Fruit fly (Drosophila melanogaster) whole organism, embryonic: ENCODE measurements around the gene betaTub65B.

Source experiments
- Atf6 ChIP-seq: fragments of 200-800 bp; sonication (Bioruptor generic); IDR thresholded peaks from 2 replicates; pipeline ENCODE4 v1.3.6; 2022; ENCODE audit warnings: missing biosample characterization, missing genetic modification characterization
- Bteb2 ChIP-seq: fragments of 200-800 bp; sonication (Bioruptor generic); optimal IDR thresholded peaks from 2 replicates; lab custom pipeline; 2016; ENCODE audit warnings: missing biosample characterization, missing genetic modification characterization
- CG1024 ChIP-seq: fragments of 200-800 bp; sonication (Bioruptor generic); IDR thresholded peaks from 2 replicates; pipeline ENCODE4 v1.3.6; 2022; ENCODE audit warnings: missing biosample characterization, missing genetic modification characterization
- CG10267 ChIP-seq: fragments of 200-800 bp; sonication (Bioruptor generic); optimal IDR thresholded peaks from 2 replicates; lab custom pipeline; 2018; ENCODE audit warnings: missing biosample characterization, mild to moderate bottlenecking, missing genetic modification characterization, moderate library complexity
- CG11504 ChIP-seq: fragments of 200-800 bp; sonication (Bioruptor generic); optimal IDR thresholded peaks from 3 replicates; lab custom pipeline; 2019; ENCODE audit warnings: missing biosample characterization, mild to moderate bottlenecking, missing genetic modification characterization, moderate library complexity
- CG11695 ChIP-seq: fragments of 200-800 bp; sonication (Bioruptor generic); IDR thresholded peaks from 3 replicates; pipeline ENCODE4 v1.3.6; 2022; ENCODE audit warnings: missing biosample characterization, missing genetic modification characterization
- CG11723 ChIP-seq: fragments of 200-800 bp; sonication (Bioruptor generic); optimal IDR thresholded peaks from 2 replicates; lab custom pipeline; 2017; ENCODE audit warnings: missing biosample characterization, mild to moderate bottlenecking, missing genetic modification characterization
- CG12219 ChIP-seq: fragments of 200-800 bp; sonication (Bioruptor generic); optimal IDR thresholded peaks from 3 replicates; lab custom pipeline; 2018; ENCODE audit warnings: missing biosample characterization, mild to moderate bottlenecking, missing genetic modification characterization
- CG12391 ChIP-seq: fragments of 200-800 bp; sonication (Bioruptor generic); optimal IDR thresholded peaks from 3 replicates; lab custom pipeline; 2018; ENCODE audit warnings: missing biosample characterization, mild to moderate bottlenecking, missing genetic modification characterization, moderate library complexity
- CG17359 ChIP-seq: fragments of 200-800 bp; sonication (Bioruptor generic); optimal IDR thresholded peaks from 3 replicates; lab custom pipeline; 2018; ENCODE audit warnings: missing biosample characterization, mild to moderate bottlenecking, missing genetic modification characterization, moderate library complexity
- CG17802 ChIP-seq: fragments of 200-800 bp; sonication (Bioruptor generic); optimal IDR thresholded peaks from 2 replicates; lab custom pipeline; 2018; ENCODE audit warnings: missing biosample characterization, mild to moderate bottlenecking, missing genetic modification characterization, moderate library complexity
- CG2129 ChIP-seq: fragments of 200-800 bp; sonication (Bioruptor generic); IDR thresholded peaks from 2 replicates; pipeline ENCODE4 v1.3.6; 2022; ENCODE audit warnings: missing biosample characterization, missing genetic modification characterization; ENCODE audit not compliant: partially characterized antibody
- CG30020 ChIP-seq: fragments of 200-800 bp; optimal IDR thresholded peaks from 2 replicates; lab custom pipeline; 2019; ENCODE audit warnings: missing biosample characterization, mild to moderate bottlenecking, missing genetic modification characterization, moderate library complexity
- CG30431 ChIP-seq: fragments of 200-800 bp; sonication (Bioruptor generic); optimal IDR thresholded peaks from 2 replicates; lab custom pipeline; 2017; ENCODE audit warnings: missing biosample characterization, missing genetic modification characterization
- CG33213 ChIP-seq: fragments of 200-800 bp; sonication (Bioruptor generic); optimal IDR thresholded peaks from 3 replicates; lab custom pipeline; 2016; ENCODE audit warnings: missing biosample characterization, missing genetic modification characterization
- CG4617 ChIP-seq: fragments of 200-800 bp; sonication (Bioruptor generic); optimal IDR thresholded peaks from 3 replicates; lab custom pipeline; 2016; ENCODE audit warnings: missing biosample characterization, missing genetic modification characterization, borderline replicate concordance
- CG4854 ChIP-seq: fragments of 200-800 bp; sonication (Bioruptor generic); optimal IDR thresholded peaks from 2 replicates; lab custom pipeline; 2016; ENCODE audit warnings: missing biosample characterization, missing genetic modification characterization, inconsistent platforms
- CG7839 ChIP-seq: fragments of 200-800 bp; sonication (Bioruptor generic); optimal IDR thresholded peaks from 3 replicates; lab custom pipeline; 2018; ENCODE audit warnings: missing biosample characterization, mild to moderate bottlenecking, missing genetic modification characterization, moderate library complexity
- CG7928 ChIP-seq: fragments of 200-800 bp; sonication (Bioruptor generic); optimal IDR thresholded peaks from 2 replicates; lab custom pipeline; 2017; ENCODE audit warnings: missing biosample characterization, mild to moderate bottlenecking, missing genetic modification characterization
- CHES-1-like ChIP-seq: fragments of 200-800 bp; sonication (Bioruptor generic); optimal IDR thresholded peaks from 2 replicates; lab custom pipeline; 2016; ENCODE audit warnings: missing biosample characterization, missing genetic modification characterization
- CkIIα-i1 ChIP-seq: fragments of 200-800 bp; sonication (Bioruptor generic); IDR thresholded peaks from 2 replicates; pipeline ENCODE4 v1.3.6; 2022; ENCODE audit warnings: missing biosample characterization, missing genetic modification characterization
- ERR ChIP-seq: fragments of 200-800 bp; sonication (Bioruptor generic); optimal IDR thresholded peaks from 2 replicates; lab custom pipeline; 2016; ENCODE audit warnings: missing biosample characterization, missing genetic modification characterization
- Eip74EF ChIP-seq, 2 experiments: fragments of 200-800 bp in 1 of 2; fragments of >200 bp in 1 of 2; sonication (Bioruptor generic) in 1 of 2; optimal IDR thresholded peaks; 2 replicates each; lab custom pipeline; 2017 to 2019; ENCODE audit warnings: missing biosample characterization in 2 of 2, missing genetic modification characterization in 2 of 2, mild to moderate bottlenecking in 1 of 2, moderate library complexity in 1 of 2
- HHEX ChIP-seq: fragments of 200-800 bp; sonication (Bioruptor generic); optimal IDR thresholded peaks from 3 replicates; lab custom pipeline; 2017; ENCODE audit warnings: missing biosample characterization, mild to moderate bottlenecking, missing genetic modification characterization, missing genetic modification reagents
- HLH3B ChIP-seq: fragments of 200-800 bp; sonication (Bioruptor generic); IDR thresholded peaks from 2 replicates; pipeline ENCODE4 v1.3.6; 2022; ENCODE audit warnings: missing biosample characterization, missing genetic modification characterization
- HLH54F ChIP-seq: fragments of 200-800 bp; sonication (Bioruptor generic); optimal IDR thresholded peaks from 3 replicates; lab custom pipeline; 2016; ENCODE audit warnings: missing biosample characterization, missing genetic modification characterization
- NK7.1 ChIP-seq: fragments of 200-800 bp; sonication (Bioruptor generic); optimal IDR thresholded peaks from 3 replicates; lab custom pipeline; 2016; ENCODE audit warnings: missing biosample characterization, missing genetic modification characterization
- Opbp ChIP-seq: fragments of 200-800 bp; sonication (Bioruptor generic); IDR thresholded peaks from 3 replicates; pipeline ENCODE4 v1.3.6; 2022; ENCODE audit warnings: missing biosample characterization, missing genetic modification characterization; ENCODE audit not compliant: partially characterized antibody
- cad ChIP-seq: fragments of >200 bp; optimal IDR thresholded peaks from 2 replicates; lab custom pipeline; 2017; ENCODE audit warnings: missing biosample characterization, missing genetic modification characterization
- cg ChIP-seq: fragments of 200-800 bp; sonication (Bioruptor generic); optimal IDR thresholded peaks from 3 replicates; lab custom pipeline; 2019; ENCODE audit warnings: missing biosample characterization, mild to moderate bottlenecking, missing genetic modification characterization, moderate library complexity
- chn ChIP-seq: fragments of 200-800 bp; sonication (Bioruptor generic); optimal IDR thresholded peaks from 2 replicates; lab custom pipeline; 2016; ENCODE audit warnings: missing biosample characterization, missing genetic modification characterization
- cwo ChIP-seq: fragments of 200-800 bp; sonication (Bioruptor generic); optimal IDR thresholded peaks from 3 replicates; lab custom pipeline; 2017; ENCODE audit warnings: missing biosample characterization, missing genetic modification characterization, mild to moderate bottlenecking, moderate library complexity, missing genetic modification reagents
- dm ChIP-seq: fragments of 200-800 bp; sonication (Bioruptor generic); optimal IDR thresholded peaks from 3 replicates; lab custom pipeline; 2016; ENCODE audit warnings: missing biosample characterization, missing genetic modification characterization
- dmrt11E ChIP-seq: fragments of 200-800 bp; sonication (Bioruptor generic); optimal IDR thresholded peaks from 3 replicates; lab custom pipeline; 2018; ENCODE audit warnings: missing biosample characterization, mild to moderate bottlenecking, missing genetic modification characterization, moderate library complexity
- en ChIP-seq: fragments of 200-800 bp; sonication (Bioruptor generic); optimal IDR thresholded peaks from 2 replicates; lab custom pipeline; 2016; ENCODE audit warnings: missing biosample characterization, missing genetic modification characterization
- ewg ChIP-seq: fragments of 200-800 bp; sonication (Bioruptor generic); optimal IDR thresholded peaks from 3 replicates; lab custom pipeline; 2017; ENCODE audit warnings: mild to moderate bottlenecking, missing biosample characterization, missing genetic modification reagents, missing genetic modification characterization
- fd102C ChIP-seq: fragments of 200-800 bp; sonication (Bioruptor generic); optimal IDR thresholded peaks from 2 replicates; lab custom pipeline; 2018; ENCODE audit warnings: missing biosample characterization, mild to moderate bottlenecking, missing genetic modification characterization, moderate library complexity
- ham ChIP-seq: fragments of 200-800 bp; sonication (Bioruptor generic); IDR thresholded peaks from 2 replicates; pipeline ENCODE4 v1.3.6; 2022; ENCODE audit warnings: missing biosample characterization, missing genetic modification characterization
- luna ChIP-seq: fragments of 200-800 bp; sonication (Bioruptor generic); optimal IDR thresholded peaks from 2 replicates; lab custom pipeline; 2016; ENCODE audit warnings: missing biosample characterization, missing genetic modification characterization
- maf-S ChIP-seq: fragments of 200-800 bp; sonication (Bioruptor generic); optimal IDR thresholded peaks from 2 replicates; lab custom pipeline; 2016; ENCODE audit warnings: missing biosample characterization, missing genetic modification characterization
- mam ChIP-seq: fragments of 200-800 bp; sonication (Bioruptor generic); optimal IDR thresholded peaks from 3 replicates; lab custom pipeline; 2016; ENCODE audit warnings: missing biosample characterization, missing genetic modification characterization
- nau ChIP-seq: fragments of 200-800 bp; sonication (Bioruptor generic); optimal IDR thresholded peaks from 3 replicates; lab custom pipeline; 2017; ENCODE audit warnings: missing biosample characterization, mild to moderate bottlenecking, missing genetic modification characterization, missing genetic modification reagents
- pan ChIP-seq, 4 experiments: fragments of >200 bp in 3 of 4; fragments of 200-800 bp in 1 of 4; sonication (Bioruptor generic) in 1 of 4; optimal IDR thresholded peaks in 3 of 4; IDR thresholded peaks in 1 of 4; 2 replicates each; pipeline versions ENCODE4 v1.3.6 to Lab custom; 2017 to 2022; ENCODE audit warnings: missing biosample characterization in 2 of 4, missing genetic modification characterization in 2 of 4, mixed read lengths in 1 of 4
- row ChIP-seq: fragments of 200-800 bp; sonication (Bioruptor generic); IDR thresholded peaks from 3 replicates; pipeline ENCODE4 v1.3.6; 2022; ENCODE audit warnings: missing biosample characterization, missing genetic modification characterization
- salm ChIP-seq: fragments of 200-800 bp; sonication (Bioruptor generic); optimal IDR thresholded peaks from 2 replicates; lab custom pipeline; 2018; ENCODE audit warnings: missing biosample characterization, mild to moderate bottlenecking, missing genetic modification characterization
- sna ChIP-seq: fragments of 200-800 bp; sonication (Bioruptor generic); IDR thresholded peaks from 2 replicates; pipeline ENCODE4 v1.3.6; 2022; ENCODE audit warnings: missing biosample characterization, missing genetic modification characterization; ENCODE audit not compliant: partially characterized antibody
- so ChIP-seq: fragments of 200-800 bp; sonication (Bioruptor generic); IDR thresholded peaks from 3 replicates; pipeline ENCODE4 v1.3.6; 2022; ENCODE audit warnings: missing biosample characterization, missing genetic modification characterization
- twi ChIP-seq: fragments of 200-800 bp; optimal IDR thresholded peaks from 2 replicates; lab custom pipeline; 2019; ENCODE audit warnings: missing biosample characterization, mild to moderate bottlenecking, missing genetic modification characterization, moderate library complexity
- usp ChIP-seq: fragments of >200 bp; optimal IDR thresholded peaks from 2 replicates; lab custom pipeline; 2017; ENCODE audit warnings: missing biosample characterization, missing genetic modification characterization

Gene betaTub65B

DNA sequence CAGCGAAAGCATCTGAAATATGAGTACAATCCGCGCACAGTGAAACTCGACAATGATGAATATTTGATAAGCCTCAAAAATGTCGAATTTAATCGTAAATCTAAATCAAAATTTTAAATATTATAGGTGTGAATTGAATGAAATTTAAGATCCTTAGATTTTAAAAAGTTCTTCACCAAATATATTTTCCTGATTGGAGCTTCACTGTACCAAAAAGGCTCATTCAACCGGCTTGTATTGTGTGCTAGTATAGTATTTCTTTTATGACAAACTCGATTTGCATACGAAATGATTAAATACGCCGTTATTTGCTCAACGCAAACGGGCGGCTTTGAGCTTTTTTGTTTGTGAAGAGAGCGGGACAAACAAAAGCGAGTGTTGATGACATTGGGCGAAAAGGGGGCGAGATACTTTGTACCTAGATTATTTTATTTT is 22.5 kb downstream of the betaTub65B start (continued):
- peak; percentile 66 for TF ChIP-seq HLH54F (GFP tag; lab: Kevin White, UChicago)
- TF ChIP-seq Atf6 (GFP tag; lab: Robert Waterston, UW) = peak; percentile 93
- TF ChIP-seq CG12219 (GFP tag; lab: Kevin White, UChicago) = peak; percentile 78
- peak; percentile 90 for TF ChIP-seq CG11695 (GFP tag; lab: Robert Waterston, UW)
- TF ChIP-seq twi (tag; lab: Kevin White, UChicago) = peak; percentile 34
- TF ChIP-seq Opbp (GFP tag; lab: Robert Waterston, UW) = no peak
- peak; percentile 87 for TF ChIP-seq cwo (GFP tag; lab: Kevin White, UChicago)
- TF ChIP-seq CG4854 = peak; percentile 75
- TF ChIP-seq CG33213 (GFP tag; lab: Kevin White, UChicago) = peak; percentile 50
- TF ChIP-seq row (GFP tag; lab: Robert Waterston, UW) = peak; percentile 93
- TF ChIP-seq maf-S (GFP tag; lab: Kevin White, UChicago) = peak; percentile 54
- peak; percentile 49 for TF ChIP-seq dm (GFP tag; lab: Kevin White, UChicago)
- peak; percentile 27; the same call in 1 of the 2 replicates for TF ChIP-seq ham
- TF ChIP-seq fd102C (GFP tag; lab: Kevin White, UChicago) = no peak
- TF ChIP-seq Eip74EF (GFP tag; optimal IDR thresholded peaks at IDR 0.05; lab: Kevin White, UChicago) = peak in 1 of 2 experiments; percentile 78
- peak; percentile 88 for TF ChIP-seq HLH3B (GFP tag; lab: Robert Waterston, UW)
- TF ChIP-seq CG17359 (tag; lab: Kevin White, UChicago) = peak; percentile 89
- no peak for TF ChIP-seq pan (optimal IDR thresholded peaks at IDR 0.05; lab: Kevin White, UChicago)
- peak in 1 of 2 experiments; percentile 90 for TF ChIP-seq pan (GFP tag; optimal IDR thresholded peaks at IDR 0.05 in 1 of 2, IDR thresholded peaks at IDR 0.05 in 1 of 2)
- TF ChIP-seq salm (tag; lab: Kevin White, UChicago) = peak; percentile 72
- peak; percentile 89 for TF ChIP-seq CG11504 (tag; lab: Kevin White, UChicago)
- TF ChIP-seq Bteb2 (GFP tag; lab: Kevin White, UChicago) = peak; percentile 85
- TF ChIP-seq dmrt11E (tag; lab: Kevin White, UChicago) = peak; percentile 51
- TF ChIP-seq mam (GFP tag; lab: Kevin White, UChicago) = peak; percentile 88
- TF ChIP-seq CG17802 (tag; lab: Kevin White, UChicago) = peak; percentile 17
- peak; percentile 51 for TF ChIP-seq CG7928 (GFP tag; lab: Kevin White, UChicago)
- peak; percentile 73 for TF ChIP-seq chn (GFP tag; lab: Kevin White, UChicago)
- TF ChIP-seq CHES-1-like (GFP tag; lab: Kevin White, UChicago) = peak; percentile 75
- TF ChIP-seq CG10267 (tag; lab: Kevin White, UChicago) = peak; percentile 59
- TF ChIP-seq ewg (GFP tag; lab: Kevin White, UChicago) = peak; percentile 44
- TF ChIP-seq cad = no peak
- TF ChIP-seq sna (GFP tag; lab: Robert Waterston, UW) = no peak
- peak; percentile 65 for TF ChIP-seq CG11723 (GFP tag; lab: Kevin White, UChicago)
- peak; percentile 64 for TF ChIP-seq CG1024
- TF ChIP-seq cg (GFP tag; lab: Kevin White, UChicago) = no peak
- peak; percentile 33 for TF ChIP-seq CG30431 (GFP tag; lab: Kevin White, UChicago)
- peak; percentile 17 for TF ChIP-seq CG4617 (GFP tag; lab: Kevin White, UChicago)
- peak; percentile 30 for TF ChIP-seq CG30020 (tag; lab: Kevin White, UChicago)
- peak; percentile 70 for TF ChIP-seq ERR (GFP tag; lab: Kevin White, UChicago)
- no peak for TF ChIP-seq usp (GFP tag; lab: Kevin White, UChicago)
- TF ChIP-seq CkIIα-i1 = no peak
- peak; percentile 70 for TF ChIP-seq nau (GFP tag; lab: Kevin White, UChicago)
- peak; percentile 85 for TF ChIP-seq so
- peak; percentile 91 for TF ChIP-seq CG7839 (tag; lab: Kevin White, UChicago)
- peak; percentile 84 for TF ChIP-seq CG12391 (tag; lab: Kevin White, UChicago)
- peak; percentile 80 for TF ChIP-seq HHEX
- no peak for TF ChIP-seq luna (GFP tag; lab: Kevin White, UChicago)
- TF ChIP-seq en (GFP tag; lab: Kevin White, UChicago) = peak; percentile 22
- TF ChIP-seq NK7.1 (GFP tag; lab: Kevin White, UChicago) = peak; percentile 69
- no peak for TF ChIP-seq CG2129 (GFP tag; lab: Robert Waterston, UW)
